Worm (Caenorhabditis elegans) whole organism, L2 larva: ENCODE measurements around the gene dph-3.

ENCODE experiments used
- C34F6.9 ChIP-seq: fragments of 150-350 bp; optimal IDR thresholded peaks from 2 replicates; lab custom pipeline; 2014; ENCODE audit warnings: missing biosample characterization, missing genetic modification characterization
- F13H6.1 ChIP-seq: sonication (generic microtip); optimal IDR thresholded peaks from 2 replicates; lab custom pipeline; 2016; ENCODE audit warnings: missing genetic modification characterization, missing compliant biosample characterization
- R02D3.7 ChIP-seq: fragments of 150-350 bp; optimal IDR thresholded peaks from 2 replicates; lab custom pipeline; 2014; ENCODE audit warnings: missing biosample characterization, missing genetic modification characterization
- Y55F3AM.14 ChIP-seq: fragments of 200-800 bp; sonication (Bioruptor generic); optimal IDR thresholded peaks from 2 replicates; lab custom pipeline; 2018; ENCODE audit warnings: mild to moderate bottlenecking, missing genetic modification characterization, missing compliant biosample characterization
- ZK546.5 ChIP-seq: sonication (generic microtip); optimal IDR thresholded peaks from 2 replicates; lab custom pipeline; 2017; ENCODE audit warnings: missing biosample characterization, missing genetic modification characterization
- alr-1 ChIP-seq: fragments of 150-350 bp; optimal IDR thresholded peaks from 2 replicates; lab custom pipeline; 2014; ENCODE audit warnings: missing biosample characterization, missing genetic modification characterization
- aly-2 ChIP-seq: fragments of 150-350 bp; optimal IDR thresholded peaks from 2 replicates; lab custom pipeline; 2014; ENCODE audit warnings: missing biosample characterization, missing genetic modification characterization
- ama-1 ChIP-seq: fragments of 150-350 bp; optimal IDR thresholded peaks from 2 replicates; lab custom pipeline; 2018; ENCODE audit warnings: inconsistent platforms
- blmp-1 ChIP-seq: sonication (generic microtip); optimal IDR thresholded peaks from 2 replicates; lab custom pipeline; 2017; ENCODE audit warnings: missing genetic modification characterization, mild to moderate bottlenecking, missing compliant biosample characterization, antibody characterized with exemption, moderate library complexity; ENCODE audit not compliant: insufficient read depth
- ceh-16 ChIP-seq: fragments of 150-350 bp; optimal IDR thresholded peaks from 2 replicates; lab custom pipeline; 2014; ENCODE audit warnings: missing biosample characterization, missing genetic modification characterization
- crh-2 ChIP-seq: sonication (generic microtip); optimal IDR thresholded peaks from 2 replicates; lab custom pipeline; 2017; ENCODE audit warnings: missing biosample characterization, missing genetic modification characterization
- dmd-4 ChIP-seq: sonication (generic microtip); optimal IDR thresholded peaks from 2 replicates; lab custom pipeline; 2017; ENCODE audit warnings: missing biosample characterization, missing genetic modification characterization
- egl-27 ChIP-seq: sonication (generic microtip); optimal IDR thresholded peaks from 3 replicates; lab custom pipeline; 2017; ENCODE audit warnings: missing biosample characterization, missing genetic modification reagents, missing genetic modification characterization
- elt-1 ChIP-seq: fragments of 150-350 bp; optimal IDR thresholded peaks from 2 replicates; lab custom pipeline; 2014; ENCODE audit warnings: missing biosample characterization, missing genetic modification characterization
- elt-3 ChIP-seq: sonication (generic microtip); optimal IDR thresholded peaks from 2 replicates; lab custom pipeline; 2017; ENCODE audit warnings: missing biosample characterization, missing genetic modification characterization
- fos-1 ChIP-seq: fragments of 150-350 bp; optimal IDR thresholded peaks from 2 replicates; lab custom pipeline; 2014; ENCODE audit warnings: missing biosample characterization, missing genetic modification characterization
- gmeb-1 ChIP-seq: fragments of 150-350 bp; optimal IDR thresholded peaks from 2 replicates; lab custom pipeline; 2014; ENCODE audit warnings: missing biosample characterization, missing genetic modification characterization
- lin-11 ChIP-seq: fragments of 150-350 bp; sonication (generic microtip); optimal IDR thresholded peaks from 2 replicates; lab custom pipeline; 2014; ENCODE audit warnings: missing biosample characterization, missing genetic modification characterization, inconsistent platforms, mixed read lengths
- lin-13 ChIP-seq: fragments of 150-350 bp; optimal IDR thresholded peaks from 2 replicates; lab custom pipeline; 2014; ENCODE audit warnings: missing biosample characterization, missing genetic modification reagents, missing genetic modification characterization
- lin-39 ChIP-seq: fragments of 150-350 bp; optimal IDR thresholded peaks from 2 replicates; lab custom pipeline; 2014; ENCODE audit warnings: missing biosample characterization, missing genetic modification reagents, missing genetic modification characterization
- lsy-2 ChIP-seq, 2 experiments: fragments of 150-350 bp in 1 of 2; sonication (generic microtip) in 1 of 2; optimal IDR thresholded peaks; 2 replicates each; lab custom pipeline; 2014 to 2017; ENCODE audit warnings: missing biosample characterization in 2 of 2, missing genetic modification characterization in 2 of 2
- mab-5 ChIP-seq: fragments of 150-350 bp; optimal IDR thresholded peaks from 2 replicates; lab custom pipeline; 2014; ENCODE audit warnings: missing biosample characterization, missing genetic modification characterization
- mdl-1 ChIP-seq, 2 experiments: fragments of 150-350 bp in 1 of 2; sonication (generic microtip) in 1 of 2; optimal IDR thresholded peaks; 2 replicates each; lab custom pipeline; 2017; ENCODE audit warnings: missing biosample characterization in 2 of 2, missing genetic modification characterization in 2 of 2
- nhr-10 ChIP-seq: sonication (generic microtip); optimal IDR thresholded peaks from 2 replicates; lab custom pipeline; 2017; ENCODE audit warnings: missing biosample characterization, missing genetic modification characterization
- nhr-11 ChIP-seq: fragments of 150-350 bp; optimal IDR thresholded peaks from 2 replicates; lab custom pipeline; 2014; ENCODE audit warnings: missing biosample characterization, missing genetic modification characterization
- nhr-12 ChIP-seq: fragments of 150-350 bp; optimal IDR thresholded peaks from 2 replicates; lab custom pipeline; 2014; ENCODE audit warnings: missing biosample characterization, missing genetic modification characterization
- nhr-129 ChIP-seq: fragments of 150-350 bp; optimal IDR thresholded peaks from 2 replicates; lab custom pipeline; 2014; ENCODE audit warnings: missing biosample characterization, missing genetic modification characterization
- nhr-21 ChIP-seq: fragments of 150-350 bp; optimal IDR thresholded peaks from 2 replicates; lab custom pipeline; 2014; ENCODE audit warnings: missing biosample characterization, missing genetic modification characterization
- nhr-23 ChIP-seq: fragments of 150-350 bp; optimal IDR thresholded peaks from 2 replicates; lab custom pipeline; 2014; ENCODE audit warnings: missing biosample characterization, missing genetic modification reagents, missing genetic modification characterization
- nhr-237 ChIP-seq: fragments of 150-350 bp; optimal IDR thresholded peaks from 2 replicates; lab custom pipeline; 2014; ENCODE audit warnings: missing biosample characterization, missing genetic modification characterization
- nhr-25 ChIP-seq: fragments of 150-350 bp; sonication (generic microtip); optimal IDR thresholded peaks from 3 replicates; lab custom pipeline; 2014; ENCODE audit warnings: missing biosample characterization, missing genetic modification characterization
- nhr-6 ChIP-seq: fragments of 150-350 bp; optimal IDR thresholded peaks from 2 replicates; lab custom pipeline; 2014; ENCODE audit warnings: missing biosample characterization, missing genetic modification characterization
- nhr-77 ChIP-seq: fragments of 150-350 bp; optimal IDR thresholded peaks from 2 replicates; lab custom pipeline; 2014; ENCODE audit warnings: missing biosample characterization, missing genetic modification characterization
- peb-1 ChIP-seq: fragments of 150-350 bp; optimal IDR thresholded peaks from 2 replicates; lab custom pipeline; 2014; ENCODE audit warnings: missing biosample characterization, missing genetic modification characterization
- sem-4 ChIP-seq: fragments of 150-350 bp; optimal IDR thresholded peaks from 2 replicates; lab custom pipeline; 2014; ENCODE audit warnings: missing biosample characterization, missing genetic modification reagents, missing genetic modification characterization
- skn-1 ChIP-seq: sonication (generic microtip); optimal IDR thresholded peaks from 2 replicates; lab custom pipeline; 2017; ENCODE audit warnings: missing biosample characterization, missing genetic modification characterization
- sma-3 ChIP-seq: sonication (generic microtip); optimal IDR thresholded peaks from 2 replicates; lab custom pipeline; 2016; ENCODE audit warnings: missing genetic modification reagents, missing genetic modification characterization, missing compliant biosample characterization
- snpc-4 ChIP-seq: fragments of 150-350 bp; optimal IDR thresholded peaks from 2 replicates; lab custom pipeline; 2014; ENCODE audit warnings: missing biosample characterization, missing genetic modification characterization
- unc-39 ChIP-seq: fragments of 150-350 bp; optimal IDR thresholded peaks from 2 replicates; lab custom pipeline; 2014; ENCODE audit warnings: missing biosample characterization, missing genetic modification characterization
- unc-62 ChIP-seq: fragments of 150-350 bp; optimal IDR thresholded peaks from 2 replicates; lab custom pipeline; 2014; ENCODE audit warnings: missing biosample characterization, missing genetic modification reagents, missing genetic modification characterization
- zag-1 ChIP-seq: fragments of 150-350 bp; optimal IDR thresholded peaks from 2 replicates; lab custom pipeline; 2014; ENCODE audit warnings: missing biosample characterization, missing genetic modification characterization
- ztf-1 ChIP-seq: fragments of 200-800 bp; sonication (Bioruptor generic); conservative IDR thresholded peaks from 2 replicates; pipeline ENCODE4 v1.3.6; 2022; ENCODE audit warnings: missing genetic modification characterization, missing compliant biosample characterization
- ztf-11 ChIP-seq: sonication (generic microtip); optimal IDR thresholded peaks from 2 replicates; lab custom pipeline; 2017; ENCODE audit warnings: missing biosample characterization, missing genetic modification characterization
- ztf-4 ChIP-seq: fragments of 150-350 bp; optimal IDR thresholded peaks from 2 replicates; lab custom pipeline; 2014; ENCODE audit warnings: missing biosample characterization, missing genetic modification characterization

Gene dph-3

ce11 chrIV:9728376-9728775, 21.4 kb downstream of the dph-3 start, which contains the start of gene nhr-100:
nhr-100 (plus strand) TSS chrIV:9728676.
- TF ChIP-seq elt-1 = no peak
- no peak for TF ChIP-seq nhr-237 (tag; lab: Kevin White, UChicago)
- no peak for TF ChIP-seq nhr-77 (tag; lab: Kevin White, UChicago)
- TF ChIP-seq nhr-25 (tag; lab: Kevin White, UChicago) = no peak
- no peak for TF ChIP-seq egl-27 (tag; lab: Kevin White, UChicago)
- no peak for TF ChIP-seq alr-1
- TF ChIP-seq unc-62 (GFP tag; lab: Kevin White, UChicago) = no peak
- no peak for TF ChIP-seq ztf-4 (tag; lab: Kevin White, UChicago)
- no peak for TF ChIP-seq blmp-1 (tag; lab: Kevin White, UChicago)
- TF ChIP-seq C34F6.9 (tag; lab: Kevin White, UChicago) = no peak
- TF ChIP-seq nhr-21 (tag; lab: Kevin White, UChicago) = no peak
- no peak for TF ChIP-seq Y55F3AM.14 (GFP tag; lab: Kevin White, UChicago)
- TF ChIP-seq aly-2 (tag; lab: Kevin White, UChicago) = no peak
- TF ChIP-seq elt-3 = no peak
- TF ChIP-seq mab-5 (tag; lab: Kevin White, UChicago) = no peak
- no peak for TF ChIP-seq ZK546.5 (tag; lab: Kevin White, UChicago)
- TF ChIP-seq lsy-2 (tag; optimal IDR thresholded peaks at IDR 0.05; lab: Kevin White, UChicago) = no peak
- TF ChIP-seq mdl-1 (tag; optimal IDR thresholded peaks at IDR 0.05; lab: Kevin White, UChicago) = no peak
- TF ChIP-seq R02D3.7 (tag; lab: Kevin White, UChicago) = no peak
- no peak for TF ChIP-seq snpc-4
- TF ChIP-seq, all 48 proteins: peak for 0

- TF ChIP-seq nhr-12 (no peak), zag-1 (tag; lab: Kevin White, UChicago) (no peak), dmd-4 (tag; lab: Kevin White, UChicago) (no peak)
- TF ChIP-seq, all 48 proteins: peak for 0
Observed at ce11 chrIV:9733904-9734303, 27.0 kb downstream of the dph-3 start.

ce11 chrIV:9734861-9735260, 27.9 kb downstream of the dph-3 start:
- TF ChIP-seq lsy-2 (tag; optimal IDR thresholded peaks at IDR 0.05; lab: Kevin White, UChicago) = peak in 1 of 2 experiments; percentile 3
- no peak for TF ChIP-seq mdl-1 (tag; optimal IDR thresholded peaks at IDR 0.05; lab: Kevin White, UChicago)
- no peak for TF ChIP-seq skn-1 (tag; lab: Kevin White, UChicago)
- no peak for TF ChIP-seq ztf-4 (tag; lab: Kevin White, UChicago)

ce11 chrIV:9735750-9736149, 28.8 kb downstream of the dph-3 start:
- TF ChIP-seq lsy-2 (tag; optimal IDR thresholded peaks at IDR 0.05; lab: Kevin White, UChicago) (peak in 1 of 2 experiments; percentile 63), unc-62 (GFP tag; lab: Kevin White, UChicago) (no peak), nhr-77 (tag; lab: Kevin White, UChicago) (no peak), mdl-1 (tag; optimal IDR thresholded peaks at IDR 0.05; lab: Kevin White, UChicago) (no peak), lin-39 (tag; lab: Kevin White, UChicago) (no peak), ztf-1 (GFP tag; lab: Robert Waterston, UW) (no peak), C34F6.9 (tag; lab: Kevin White, UChicago) (peak; percentile 3), peb-1 (tag; lab: Kevin White, UChicago) (no peak), nhr-6 (no peak), ztf-4 (tag; lab: Kevin White, UChicago) (no peak), ceh-16 (tag; lab: Kevin White, UChicago) (no peak), mab-5 (tag; lab: Kevin White, UChicago) (peak; percentile 31), crh-2 (tag; lab: Kevin White, UChicago) (peak; percentile 61), F13H6.1 (tag; lab: Kevin White, UChicago) (no peak), dmd-4 (tag; lab: Kevin White, UChicago) (no peak), zag-1 (tag; lab: Kevin White, UChicago) (no peak), nhr-237 (tag; lab: Kevin White, UChicago) (no peak), gmeb-1 (tag; lab: Kevin White, UChicago) (no peak), lin-11 (no peak), nhr-129 (tag; lab: Kevin White, UChicago) (peak; percentile 33), Y55F3AM.14 (GFP tag; lab: Kevin White, UChicago) (no peak), nhr-23 (tag; lab: Kevin White, UChicago) (no peak), fos-1 (tag; lab: Kevin White, UChicago) (peak; percentile 92), aly-2 (tag; lab: Kevin White, UChicago) (no peak), unc-39 (tag; lab: Kevin White, UChicago) (no peak), ama-1 (lab: Kevin White, UChicago) (no peak), sma-3 (GFP tag; lab: Kevin White, UChicago) (peak; percentile 3), R02D3.7 (tag; lab: Kevin White, UChicago) (no peak), lin-13 (no peak), alr-1 (no peak), sem-4 (tag; lab: Kevin White, UChicago) (no peak), nhr-25 (tag; lab: Kevin White, UChicago) (no peak), nhr-21 (tag; lab: Kevin White, UChicago) (no peak), nhr-10 (tag; lab: Kevin White, UChicago) (no peak), elt-1 (no peak), elt-3 (no peak), nhr-11 (tag; lab: Kevin White, UChicago) (no peak), nhr-12 (no peak), ztf-11 (no peak), blmp-1 (tag; lab: Kevin White, UChicago) (peak; percentile 37), egl-27 (tag; lab: Kevin White, UChicago) (no peak), ZK546.5 (tag; lab: Kevin White, UChicago) (no peak), snpc-4 (no peak), skn-1 (tag; lab: Kevin White, UChicago) (no peak)
